Fruit fly (Drosophila melanogaster) whole organism, embryonic: ENCODE data around the gene kkv.
A peak's percentile ranks its signal among the peaks of the same experiment; 100 is the strongest.

Experiments
- CG10209 ChIP-seq: fragments of 200-800 bp; sonication (Bioruptor generic); optimal IDR thresholded peaks from 3 replicates; lab custom pipeline; 2017; ENCODE audit warnings: missing biosample characterization, mild to moderate bottlenecking, missing genetic modification characterization, missing genetic modification reagents
- CG1024 ChIP-seq: fragments of 200-800 bp; sonication (Bioruptor generic); IDR thresholded peaks from 2 replicates; pipeline ENCODE4 v1.3.6; 2022; ENCODE audit warnings: missing biosample characterization, missing genetic modification characterization
- CG12299 ChIP-seq: fragments of 200-800 bp; sonication (Bioruptor generic); optimal IDR thresholded peaks from 2 replicates; lab custom pipeline; 2018; ENCODE audit warnings: missing biosample characterization, mild to moderate bottlenecking, missing genetic modification characterization
- CG14860 ChIP-seq: fragments of 200-800 bp; sonication (Bioruptor generic); IDR thresholded peaks from 3 replicates; pipeline ENCODE4 v1.3.6; 2022; ENCODE audit warnings: missing biosample characterization, missing genetic modification characterization; ENCODE audit not compliant: partially characterized antibody
- CG15011 ChIP-seq: fragments of 200-800 bp; sonication (Bioruptor generic); optimal IDR thresholded peaks from 3 replicates; lab custom pipeline; 2018; ENCODE audit warnings: missing biosample characterization, mild to moderate bottlenecking, missing genetic modification characterization
- CG1647 ChIP-seq: fragments of 200-800 bp; sonication (Bioruptor generic); optimal IDR thresholded peaks from 3 replicates; lab custom pipeline; 2016; ENCODE audit warnings: missing biosample characterization, missing genetic modification characterization
- CG16779 ChIP-seq: fragments of 200-800 bp; sonication (Bioruptor generic); IDR thresholded peaks from 2 replicates; pipeline ENCODE4 v1.3.6; 2022; ENCODE audit warnings: missing biosample characterization, missing genetic modification characterization
- CG17186 ChIP-seq: fragments of 200-800 bp; sonication (Bioruptor generic); optimal IDR thresholded peaks from 3 replicates; lab custom pipeline; 2017; ENCODE audit warnings: missing biosample characterization, missing genetic modification reagents, missing genetic modification characterization
- CG18011 ChIP-seq: fragments of 200-800 bp; sonication (Bioruptor generic); optimal IDR thresholded peaks from 2 replicates; lab custom pipeline; 2017; ENCODE audit warnings: missing biosample characterization, missing genetic modification characterization, mild to moderate bottlenecking, moderate library complexity, missing genotype
- CG18476 ChIP-seq: fragments of 200-800 bp; sonication (Bioruptor generic); optimal IDR thresholded peaks from 2 replicates; lab custom pipeline; 2016; ENCODE audit warnings: missing biosample characterization, mild to moderate bottlenecking, missing genetic modification characterization
- CG18619 ChIP-seq: fragments of 200-800 bp; sonication (Bioruptor generic); optimal IDR thresholded peaks from 3 replicates; lab custom pipeline; 2017; ENCODE audit warnings: missing biosample characterization, mild to moderate bottlenecking, missing genetic modification characterization
- CG2116 ChIP-seq: fragments of 200-800 bp; sonication (Bioruptor generic); optimal IDR thresholded peaks from 3 replicates; lab custom pipeline; 2018; ENCODE audit warnings: missing biosample characterization, mild to moderate bottlenecking, missing genetic modification characterization
- CG30020 ChIP-seq: fragments of 200-800 bp; optimal IDR thresholded peaks from 2 replicates; lab custom pipeline; 2019; ENCODE audit warnings: missing biosample characterization, mild to moderate bottlenecking, missing genetic modification characterization, moderate library complexity
- CG32532 ChIP-seq: fragments of 200-800 bp; sonication (Bioruptor generic); IDR thresholded peaks from 2 replicates; pipeline ENCODE4 v1.3.6; 2022; ENCODE audit warnings: missing biosample characterization, missing genetic modification characterization
- CG33213 ChIP-seq: fragments of 200-800 bp; sonication (Bioruptor generic); optimal IDR thresholded peaks from 3 replicates; lab custom pipeline; 2016; ENCODE audit warnings: missing biosample characterization, missing genetic modification characterization
- CG33557 ChIP-seq: fragments of 200-800 bp; sonication (Bioruptor generic); optimal IDR thresholded peaks from 2 replicates; lab custom pipeline; 2019; ENCODE audit warnings: missing biosample characterization, mild to moderate bottlenecking, missing genetic modification characterization, moderate library complexity
- CG3847 ChIP-seq: fragments of 200-800 bp; sonication (Bioruptor generic); IDR thresholded peaks from 2 replicates; pipeline ENCODE4 v1.3.6; 2022; ENCODE audit warnings: missing biosample characterization, missing genetic modification characterization
- CG7745 ChIP-seq: fragments of 200-800 bp; sonication (Bioruptor generic); optimal IDR thresholded peaks from 2 replicates; lab custom pipeline; 2018; ENCODE audit warnings: missing biosample characterization, mild to moderate bottlenecking, missing genetic modification characterization, moderate library complexity
- CG7987 ChIP-seq: fragments of 200-800 bp; sonication (Bioruptor generic); optimal IDR thresholded peaks from 2 replicates; lab custom pipeline; 2018; ENCODE audit warnings: missing biosample characterization, mild to moderate bottlenecking, missing genetic modification characterization, moderate library complexity
- CG8765 ChIP-seq: fragments of 200-800 bp; sonication (Bioruptor generic); IDR thresholded peaks from 2 replicates; pipeline ENCODE4 v1.3.6; 2022; ENCODE audit warnings: missing biosample characterization, missing genetic modification characterization
- Camta ChIP-seq: fragments of 200-800 bp; sonication (Bioruptor generic); optimal IDR thresholded peaks from 2 replicates; lab custom pipeline; 2016; ENCODE audit warnings: missing biosample characterization, missing genetic modification characterization
- CkIIα-i1 ChIP-seq: fragments of 200-800 bp; sonication (Bioruptor generic); IDR thresholded peaks from 2 replicates; pipeline ENCODE4 v1.3.6; 2022; ENCODE audit warnings: missing biosample characterization, missing genetic modification characterization
- CrebB ChIP-seq: fragments of 200-800 bp; sonication (Bioruptor generic); optimal IDR thresholded peaks from 3 replicates; lab custom pipeline; 2018; ENCODE audit warnings: missing biosample characterization, mild to moderate bottlenecking, missing genetic modification characterization
- GATAe ChIP-seq: fragments of 200-800 bp; sonication (Bioruptor generic); conservative IDR thresholded peaks from 2 replicates; pipeline ENCODE4 v1.3.6; 2022; ENCODE audit warnings: missing biosample characterization, missing genetic modification characterization
- Gug ChIP-seq: fragments of 200-800 bp; sonication (Bioruptor generic); IDR thresholded peaks from 4 replicates; pipeline ENCODE4 v1.3.6; 2022; ENCODE audit warnings: missing biosample characterization, missing genetic modification characterization
- Hr3 ChIP-seq: fragments of 200-800 bp; sonication (Bioruptor generic); optimal IDR thresholded peaks from 3 replicates; lab custom pipeline; 2016; ENCODE audit warnings: missing biosample characterization, missing genetic modification characterization
- Lpt ChIP-seq: fragments of >200 bp; optimal IDR thresholded peaks from 2 replicates; lab custom pipeline; 2018; ENCODE audit warnings: missing biosample characterization, missing genetic modification characterization
- Med ChIP-seq: fragments of 200-800 bp; sonication (Bioruptor generic); peaks from one replicate; lab custom pipeline; 2016; ENCODE audit warnings: missing biosample characterization, missing genetic modification characterization, mild to moderate bottlenecking, inconsistent platforms, moderate library complexity
- Pdp1 ChIP-seq, 2 experiments: fragments of 200-800 bp; sonication (Bioruptor generic); optimal IDR thresholded peaks; 3 replicates each; lab custom pipeline; 2016; ENCODE audit warnings: missing biosample characterization in 2 of 2, missing genetic modification characterization in 2 of 2, mild to moderate bottlenecking in 1 of 2, moderate library complexity in 1 of 2
- Stat92E ChIP-seq, 3 experiments: fragments of >200 bp in 2 of 3; fragments of 200-800 bp in 1 of 3; sonication (Bioruptor generic) in 1 of 3; optimal IDR thresholded peaks; 2 replicates each; lab custom pipeline; 2017 to 2019; ENCODE audit warnings: missing biosample characterization in 3 of 3, missing genetic modification characterization in 3 of 3, mild to moderate bottlenecking in 1 of 3, moderate library complexity in 1 of 3
- Trl ChIP-seq, 3 experiments: fragments of >200 bp in 2 of 3; fragments of 200-800 bp in 1 of 3; sonication (Bioruptor generic) in 1 of 3; optimal IDR thresholded peaks; 2 replicates in 1 of 3; 3 replicates in 2 of 3; lab custom pipeline; 2016 to 2017; ENCODE audit warnings: missing biosample characterization in 1 of 3, missing genetic modification characterization in 1 of 3
- ab ChIP-seq: fragments of 200-800 bp; sonication (Bioruptor generic); optimal IDR thresholded peaks from 2 replicates; lab custom pipeline; 2016; ENCODE audit warnings: missing biosample characterization, missing genetic modification characterization
- abd-A ChIP-seq: fragments of 200-800 bp; sonication (Bioruptor generic); optimal IDR thresholded peaks from 3 replicates; lab custom pipeline; 2019; ENCODE audit warnings: missing biosample characterization, mild to moderate bottlenecking, missing genetic modification characterization, moderate library complexity
- az2 ChIP-seq: fragments of 200-800 bp; sonication (Bioruptor generic); optimal IDR thresholded peaks from 3 replicates; lab custom pipeline; 2016; ENCODE audit warnings: missing biosample characterization, missing genetic modification characterization
- dan ChIP-seq: fragments of 200-800 bp; sonication (Bioruptor generic); IDR thresholded peaks from 2 replicates; pipeline ENCODE4 v1.3.6; 2022; ENCODE audit warnings: missing biosample characterization, missing genetic modification characterization
- dmrt11E ChIP-seq: fragments of 200-800 bp; sonication (Bioruptor generic); optimal IDR thresholded peaks from 3 replicates; lab custom pipeline; 2018; ENCODE audit warnings: missing biosample characterization, mild to moderate bottlenecking, missing genetic modification characterization, moderate library complexity
- exex ChIP-seq: fragments of 200-800 bp; sonication (Bioruptor generic); optimal IDR thresholded peaks from 4 replicates; lab custom pipeline; 2018; ENCODE audit warnings: missing biosample characterization, mild to moderate bottlenecking, missing genetic modification characterization, moderate library complexity
- gcm2 ChIP-seq: fragments of 200-800 bp; sonication (Bioruptor generic); optimal IDR thresholded peaks from 2 replicates; lab custom pipeline; 2016; ENCODE audit warnings: missing biosample characterization, missing genetic modification characterization
- gsb ChIP-seq: fragments of 200-800 bp; sonication (Bioruptor generic); IDR thresholded peaks from 2 replicates; pipeline ENCODE4 v1.3.6; 2022; ENCODE audit warnings: missing biosample characterization, missing genetic modification characterization
- mirr ChIP-seq: fragments of 200-800 bp; sonication (Bioruptor generic); optimal IDR thresholded peaks from 3 replicates; lab custom pipeline; 2018; ENCODE audit warnings: missing biosample characterization, mild to moderate bottlenecking, missing genetic modification characterization
- pita ChIP-seq: fragments of 200-800 bp; sonication (Bioruptor generic); optimal IDR thresholded peaks from 2 replicates; lab custom pipeline; 2017; ENCODE audit warnings: missing biosample characterization, mild to moderate bottlenecking, missing genetic modification characterization
- ranshi ChIP-seq: fragments of 200-800 bp; sonication (Bioruptor generic); IDR thresholded peaks from 2 replicates; pipeline ENCODE4 v1.3.6; 2022; ENCODE audit warnings: missing biosample characterization, missing genetic modification characterization
- salm ChIP-seq: fragments of 200-800 bp; sonication (Bioruptor generic); optimal IDR thresholded peaks from 2 replicates; lab custom pipeline; 2018; ENCODE audit warnings: missing biosample characterization, mild to moderate bottlenecking, missing genetic modification characterization
- sob ChIP-seq: fragments of 200-800 bp; sonication (Bioruptor generic); IDR thresholded peaks from 2 replicates; pipeline ENCODE4 v1.3.6; 2022; ENCODE audit warnings: missing biosample characterization, missing genetic modification characterization
- sqz ChIP-seq: fragments of 200-800 bp; sonication (Bioruptor generic); optimal IDR thresholded peaks from 3 replicates; lab custom pipeline; 2018; ENCODE audit warnings: missing biosample characterization, mild to moderate bottlenecking, missing genetic modification characterization
- tx ChIP-seq: fragments of 200-800 bp; sonication (Bioruptor generic); optimal IDR thresholded peaks from 2 replicates; lab custom pipeline; 2016; ENCODE audit warnings: missing biosample characterization, missing genetic modification characterization

Gene kkv

DNA sequence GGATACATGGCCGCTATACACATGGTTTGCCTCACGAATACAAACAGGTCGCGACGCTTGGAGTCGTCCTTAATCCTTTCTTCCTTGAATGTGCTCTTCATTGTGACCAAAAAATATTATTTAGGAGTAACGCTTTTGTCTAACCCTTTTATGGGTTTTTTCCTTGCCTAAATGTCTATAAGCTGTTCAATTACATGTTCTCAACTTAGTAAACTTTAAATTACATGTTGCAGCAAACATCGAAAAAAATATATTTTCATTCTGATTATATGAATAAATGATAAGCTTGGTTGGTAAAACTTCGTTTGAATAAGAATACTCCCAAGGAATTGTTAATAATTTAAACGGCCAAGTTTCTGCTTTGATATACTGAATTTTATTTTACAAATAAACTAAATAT, 6.4 kb upstream of the kkv start, which contains the start of gene Or83a:
Gene Or83a, minus strand, starts transcription at position 101 of the 400 bp plus-strand sequence.
- TF ChIP-seq ranshi (GFP tag; lab: Robert Waterston, UW), result no peak
- no peak for TF ChIP-seq CrebB
- TF ChIP-seq CG8765 (GFP tag; lab: Robert Waterston, UW), result no peak
- no peak for TF ChIP-seq dan (GFP tag; lab: Robert Waterston, UW)
- no peak for TF ChIP-seq CG12299 (tag; lab: Kevin White, UChicago)
- TF ChIP-seq CG18011 (GFP tag; lab: Kevin White, UChicago), result no peak

dm6 chr3R:5395210-5395609, 2.5 kb upstream of the kkv start:
- peak; percentile 10 for TF ChIP-seq mirr (GFP tag; lab: Kevin White, UChicago)
- peak; percentile 58 for TF ChIP-seq Med (GFP tag; lab: Kevin White, UChicago)
- TF ChIP-seq CG7987 (GFP tag; lab: Kevin White, UChicago), result no peak
- TF ChIP-seq exex, result peak; percentile 66
- peak in 1 of 2 experiments; percentile 17 for TF ChIP-seq Pdp1 (GFP tag; optimal IDR thresholded peaks at IDR 0.05; lab: Kevin White, UChicago)
- TF ChIP-seq GATAe (GFP tag; lab: Robert Waterston, UW), result peak; percentile 49
- no peak for TF ChIP-seq CG10209 (GFP tag; lab: Kevin White, UChicago)

DNA sequence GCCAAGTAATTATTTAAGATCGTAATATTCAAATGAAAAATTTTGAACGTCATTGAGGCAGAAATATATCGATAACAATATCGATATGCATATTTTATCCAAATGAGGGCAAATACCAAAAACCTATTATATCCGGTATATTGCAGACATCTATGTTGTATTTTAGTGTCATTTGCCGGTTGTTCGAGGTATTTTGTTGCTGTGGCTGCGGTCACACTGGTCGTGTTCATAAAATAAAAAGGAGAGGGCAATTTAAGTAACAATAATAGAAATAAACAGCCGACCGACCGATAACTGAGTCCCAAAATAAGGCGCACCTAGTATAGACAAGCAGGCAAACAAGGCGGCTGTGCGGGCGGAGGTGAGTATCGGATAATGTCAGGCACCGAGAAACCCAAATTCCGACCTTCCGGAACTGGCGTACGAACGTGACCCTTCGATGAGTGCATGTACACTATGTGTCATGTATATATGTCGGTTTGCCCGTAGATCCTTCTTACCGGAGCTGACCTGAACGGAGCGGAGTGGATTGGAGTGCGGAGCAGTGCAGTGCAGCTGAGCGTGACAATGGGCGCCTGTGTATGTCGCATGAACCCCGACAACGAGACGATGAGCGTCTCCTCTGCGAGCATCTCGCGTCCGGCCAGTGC, 1.2 kb upstream of the kkv start, which contains the start of gene CG1172:
Gene CG1172, plus strand, starts transcription at position 181 of the 650 bp plus-strand sequence.
- TF ChIP-seq ab (GFP tag; lab: Kevin White, UChicago) (no peak), CG7745 (tag; lab: Kevin White, UChicago) (no peak), Gug (GFP tag; lab: Robert Waterston, UW) (no peak), dmrt11E (tag; lab: Kevin White, UChicago) (peak; percentile 19), CG17186 (GFP tag; lab: Kevin White, UChicago) (peak; percentile 1), abd-A (tag; lab: Kevin White, UChicago) (no peak), Stat92E (GFP tag; optimal IDR thresholded peaks at IDR 0.05; lab: Kevin White, UChicago) (peak in 1 of 3 experiments; percentile 43), CG3847 (GFP tag; lab: Robert Waterston, UW) (no peak), CkIIα-i1 (no peak), CG18619 (no peak), Lpt (no peak), Trl (optimal IDR thresholded peaks at IDR 0.05; lab: Kevin White, UChicago) (no peak), Trl (GFP tag; optimal IDR thresholded peaks at IDR 0.05; lab: Kevin White, UChicago) (no peak), CG1647 (GFP tag; lab: Kevin White, UChicago) (no peak), Camta (no peak), CG33213 (GFP tag; lab: Kevin White, UChicago) (peak; percentile 60), gsb (GFP tag; lab: Robert Waterston, UW) (no peak), CG30020 (tag; lab: Kevin White, UChicago) (peak; percentile 53), CG33557 (GFP tag; lab: Kevin White, UChicago) (no peak), sqz (GFP tag; lab: Kevin White, UChicago) (no peak), CG16779 (no peak), CG18476 (GFP tag; lab: Kevin White, UChicago) (no peak), sob (GFP tag; lab: Robert Waterston, UW) (no peak), CG1024 (no peak), CG18011 (GFP tag; lab: Kevin White, UChicago) (no peak), salm (no peak), gcm2 (GFP tag; lab: Kevin White, UChicago) (no peak), CG14860 (GFP tag; lab: Robert Waterston, UW) (peak; percentile 28; the same call in 1 of the 3 replicates), az2 (GFP tag; lab: Kevin White, UChicago) (no peak), pita (GFP tag; lab: Kevin White, UChicago) (no peak), CG32532 (GFP tag; lab: Robert Waterston, UW) (no peak), CG2116 (GFP tag; lab: Kevin White, UChicago) (peak; percentile 73), tx (GFP tag; lab: Kevin White, UChicago) (no peak), Hr3 (GFP tag; lab: Kevin White, UChicago) (peak; percentile 43), CG15011 (GFP tag; lab: Kevin White, UChicago) (no peak)
